Worm (Caenorhabditis elegans): ENCODE measurements around the gene ZK637.14.

ZK637.14 gene

ce11 chrIII:8923240-8923734 is 34.3 kb upstream of the ZK637.14 start, which contains the start of gene glb-1:
TSS of gene glb-1 (minus strand) at chrIII:8923290.
- TF ChIP-seq nhr-23 (tag; optimal IDR thresholded peaks at IDR 0.05) (peak; percentile 15), aly-2 (tag; optimal IDR thresholded peaks at IDR 0.05) (no peak)

ce11 chrIII:8922061-8922460 is 33.1 kb upstream of the ZK637.14 start:
- TF ChIP-seq ama-1 (optimal IDR thresholded peaks at IDR 0.05) (peak; percentile 87), eor-1 (tag; optimal IDR thresholded peaks at IDR 0.05) (no peak)

ce11 chrIII:8919784-8920183 is 30.8 kb upstream of the ZK637.14 start, which contains the start of gene ZK637.15:
TSS of gene ZK637.15 (plus strand) at chrIII:8920084.
- TF ChIP-seq nhr-76 (tag; optimal IDR thresholded peaks at IDR 0.05): no peak
- no peak for TF ChIP-seq mdl-1 (tag; optimal IDR thresholded peaks at IDR 0.05)
- TF ChIP-seq nhr-11 (tag; optimal IDR thresholded peaks at IDR 0.05): no peak
- TF ChIP-seq ztf-11 (tag; optimal IDR thresholded peaks at IDR 0.05): no peak
- no peak for TF ChIP-seq nhr-237 (tag; optimal IDR thresholded peaks at IDR 0.05)
- no peak for TF ChIP-seq tbx-2 (tag; optimal IDR thresholded peaks at IDR 0.05)
- TF ChIP-seq snpc-4 (tag; optimal IDR thresholded peaks at IDR 0.05): no peak
- no peak for TF ChIP-seq ceh-28 (tag; optimal IDR thresholded peaks at IDR 0.05)

ce11 chrIII:8917879-8918381 is 29.0 kb upstream of the ZK637.14 start, which contains the start of gene cdc-25.3:
TSS of gene cdc-25.3 (minus strand) at chrIII:8917929.
- TF ChIP-seq lin-15B (tag; optimal IDR thresholded peaks at IDR 0.05): no peak
- no peak for TF ChIP-seq mdl-1 (tag; optimal IDR thresholded peaks at IDR 0.05)
- no peak for TF ChIP-seq nhr-23 (tag; optimal IDR thresholded peaks at IDR 0.05)
- no peak for TF ChIP-seq nhr-67 (tag; optimal IDR thresholded peaks at IDR 0.05)
- no peak for TF ChIP-seq nhr-77 (tag; optimal IDR thresholded peaks at IDR 0.05)
- no peak for TF ChIP-seq snpc-4 (tag; optimal IDR thresholded peaks at IDR 0.05)
- no peak for TF ChIP-seq elt-3 (tag; optimal IDR thresholded peaks at IDR 0.05)
- no peak for TF ChIP-seq ztf-11 (tag; optimal IDR thresholded peaks at IDR 0.05)
- no peak for TF ChIP-seq tbx-2 (tag; optimal IDR thresholded peaks at IDR 0.05)

ce11 chrIII:8913469-8913868 is 24.5 kb upstream of the ZK637.14 start, which contains the start of gene trxr-2:
TSS of gene trxr-2 (plus strand) at chrIII:8913769.
- no peak for TF ChIP-seq ceh-9 (tag; optimal IDR thresholded peaks at IDR 0.05)
- TF ChIP-seq mml-1 (tag; optimal IDR thresholded peaks at IDR 0.05): no peak
- TF ChIP-seq nhr-237 (tag; optimal IDR thresholded peaks at IDR 0.05): no peak
- no peak for TF ChIP-seq mdl-1 (tag; optimal IDR thresholded peaks at IDR 0.05)
- TF ChIP-seq jun-1 (tag; optimal IDR thresholded peaks at IDR 0.05): no peak
- TF ChIP-seq elt-3 (tag; optimal IDR thresholded peaks at IDR 0.05): no peak
- no peak for TF ChIP-seq aly-2 (tag; optimal IDR thresholded peaks at IDR 0.05)
- TF ChIP-seq ceh-28 (tag; optimal IDR thresholded peaks at IDR 0.05): no peak
- no peak for TF ChIP-seq elt-2 (tag; optimal IDR thresholded peaks at IDR 0.05)
- TF ChIP-seq tbx-2 (tag; optimal IDR thresholded peaks at IDR 0.05): no peak
- no peak for TF ChIP-seq lin-39 (tag; optimal IDR thresholded peaks at IDR 0.05)
- TF ChIP-seq pha-4 (tag; optimal IDR thresholded peaks at IDR 0.05): no peak

ce11 chrIII:8911598-8912194 is 22.7 kb upstream of the ZK637.14 start, which contains the start of gene tpk-1:
TSS of gene tpk-1 (plus strand) at chrIII:8912144.
- no peak for TF ChIP-seq mdl-1 (tag; optimal IDR thresholded peaks at IDR 0.05)
- TF ChIP-seq ama-1 (optimal IDR thresholded peaks at IDR 0.05): peak; percentile 7
- no peak for TF ChIP-seq ZK546.5 (tag; optimal IDR thresholded peaks at IDR 0.05)
- TF ChIP-seq elt-2 (tag; optimal IDR thresholded peaks at IDR 0.05): no peak

- no peak for TF ChIP-seq ceh-9 (tag; optimal IDR thresholded peaks at IDR 0.05)
- TF ChIP-seq ceh-28 (tag; optimal IDR thresholded peaks at IDR 0.05): no peak
- TF ChIP-seq pqm-1 (tag; optimal IDR thresholded peaks at IDR 0.05): no peak
- no peak for TF ChIP-seq nhr-12 (tag; optimal IDR thresholded peaks at IDR 0.05)
- no peak for TF ChIP-seq nhr-237 (tag; optimal IDR thresholded peaks at IDR 0.05)
- TF ChIP-seq jun-1 (tag; optimal IDR thresholded peaks at IDR 0.05): no peak
- no peak for TF ChIP-seq ceh-16 (tag; optimal IDR thresholded peaks at IDR 0.05)
- no peak for TF ChIP-seq fkh-10 (GFP tag; optimal IDR thresholded peaks at IDR 0.05)
- no peak for TF ChIP-seq nhr-77 (tag; optimal IDR thresholded peaks at IDR 0.05)
- TF ChIP-seq nhr-28 (tag; optimal IDR thresholded peaks at IDR 0.05): no peak
- no peak for TF ChIP-seq eor-1 (tag; optimal IDR thresholded peaks at IDR 0.05)
- TF ChIP-seq elt-2 (tag; optimal IDR thresholded peaks at IDR 0.05): no peak
These were observed 21.2 kb upstream of the ZK637.14 start for ce11 chrIII:8910139-8910538.

Measured in whole organism, L3 larva.